Worm (Caenorhabditis elegans): ENCODE data around the gene srab-25.

The srab-25 gene

ce11 chrV:1734569-1734968 lies 6.4 kb downstream of the srab-25 start, which contains the start of gene str-160:
str-160 (plus strand) TSS chrV:1734869.
- no peak for TF ChIP-seq mcd-1 (GFP tag; IDR thresholded peaks at IDR 0.05)
- no peak for TF ChIP-seq ztf-3 (GFP tag; optimal IDR thresholded peaks at IDR 0.05)
- TF ChIP-seq lin-54 (GFP tag; optimal IDR thresholded peaks at IDR 0.05): no peak
- TF ChIP-seq F39B2.1 (GFP tag; IDR thresholded peaks at IDR 0.05): no peak
- TF ChIP-seq bed-1 (GFP tag; IDR thresholded peaks at IDR 0.05): no peak
- TF ChIP-seq unc-62 (GFP tag; optimal IDR thresholded peaks at IDR 0.05): no peak
- TF ChIP-seq sea-2 (GFP tag; IDR thresholded peaks at IDR 0.05): no peak
- TF ChIP-seq Y79H2A.3 (GFP tag; conservative IDR thresholded peaks at IDR 0.05): no peak
- no peak for TF ChIP-seq fkh-3 (tag; optimal IDR thresholded peaks at IDR 0.05)
- no peak for TF ChIP-seq ceh-100 (GFP tag; IDR thresholded peaks at IDR 0.05)
- no peak for TF ChIP-seq B0035.1 (tag; optimal IDR thresholded peaks at IDR 0.05)

DNA sequence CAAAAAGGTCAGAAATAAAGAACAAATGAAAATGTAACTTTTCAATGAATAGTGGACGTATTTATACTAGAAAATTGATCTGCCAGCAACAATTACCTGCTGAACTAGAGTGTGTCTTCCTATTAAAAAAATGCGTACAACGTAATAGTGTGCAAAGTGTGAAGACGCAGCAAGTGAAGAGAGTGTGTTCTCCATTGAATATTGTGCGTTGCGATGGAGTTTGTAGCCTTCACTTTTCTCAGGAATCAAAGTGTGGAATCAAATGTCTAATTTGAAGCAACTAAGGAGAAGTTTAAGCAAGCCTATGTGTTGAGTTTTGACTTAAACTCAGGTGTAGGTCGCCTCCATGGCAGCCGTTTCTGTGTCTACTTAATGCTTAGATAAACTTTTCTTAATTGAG lies 9.1 kb downstream of the srab-25 start, which contains the start of gene gst-21:
TSS of gene gst-21 (minus strand) at position 101 of the 400 bp plus-strand sequence.
- TF ChIP-seq him-1 (tag; optimal IDR thresholded peaks at IDR 0.05) (no peak), athp-1 (tag; optimal IDR thresholded peaks at IDR 0.05) (no peak), let-526 (GFP tag; IDR thresholded peaks at IDR 0.05) (no peak), ZK185.1 (tag; optimal IDR thresholded peaks at IDR 0.05; ENCODE audit: poor library complexity, severe bottlenecking) (no peak), pbrm-1 (GFP tag; IDR thresholded peaks at IDR 0.05) (no peak), tbx-9 (tag; optimal IDR thresholded peaks at IDR 0.05; ENCODE audit: borderline replicate concordance) (no peak), ccch-3 (GFP tag; optimal IDR thresholded peaks at IDR 0.05) (no peak), madf-10 (tag; optimal IDR thresholded peaks at IDR 0.05) (no peak), K12H6.12 (tag; optimal IDR thresholded peaks at IDR 0.05) (no peak)

DNA sequence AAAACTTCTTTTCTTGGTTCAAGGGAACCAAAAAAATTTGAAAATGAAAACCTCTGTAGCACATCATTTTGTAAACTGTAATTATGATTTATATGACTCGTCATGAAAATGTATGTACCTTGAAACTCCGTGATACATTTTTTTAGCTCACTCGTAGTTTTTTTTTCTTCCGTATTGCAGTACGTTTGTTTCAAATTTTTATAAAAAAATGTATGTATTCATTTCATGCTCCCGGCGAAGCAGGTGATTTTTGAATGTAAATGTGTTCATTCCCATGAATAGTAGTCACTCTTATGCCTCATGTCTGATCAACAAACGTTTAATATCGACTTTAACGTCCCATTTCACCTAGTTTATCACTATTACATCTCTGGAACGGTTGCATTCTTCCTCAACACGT lies 15.6 kb downstream of the srab-25 start, which contains the start of gene sri-27:
TSS of gene sri-27 (plus strand) at position 301 of the 400 bp plus-strand sequence.
- TF ChIP-seq egl-44 (GFP tag; IDR thresholded peaks at IDR 0.05) (no peak), cebp-2 (GFP tag; IDR thresholded peaks at IDR 0.05) (no peak), Y53G8AR.9 (GFP tag; conservative IDR thresholded peaks at IDR 0.05) (no peak), ztf-6 (GFP tag; IDR thresholded peaks at IDR 0.05) (no peak), egl-18 (GFP tag; IDR thresholded peaks at IDR 0.05) (no peak), madf-6 (GFP tag; IDR thresholded peaks at IDR 0.05) (no peak), Y95B8A.8 (GFP tag; IDR thresholded peaks at IDR 0.05) (no peak)

DNA sequence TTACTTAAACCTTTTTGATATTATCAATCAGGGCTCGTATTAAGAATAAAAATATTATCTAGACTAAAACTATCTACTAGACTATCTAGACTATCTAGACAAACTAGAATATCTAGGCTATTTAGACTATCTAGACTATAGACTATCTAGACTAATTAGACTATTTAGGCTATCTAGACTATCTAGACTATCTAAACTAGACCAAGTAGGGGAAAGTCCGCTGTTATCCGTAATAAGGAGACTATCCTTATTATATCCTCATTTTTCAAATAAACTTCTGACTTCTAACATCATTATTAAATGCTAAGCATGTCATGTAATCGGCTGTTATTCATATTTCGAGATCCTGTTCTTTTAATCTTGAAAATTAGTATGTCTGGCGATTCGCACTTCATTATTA lies 19.0 kb downstream of the srab-25 start, which contains the start of gene srw-101:
TSS of gene srw-101 (plus strand) at position 301 of the 400 bp plus-strand sequence.
- no peak for TF ChIP-seq F39B2.1 (GFP tag; IDR thresholded peaks at IDR 0.05)
- no peak for TF ChIP-seq ekl-4 (GFP tag; IDR thresholded peaks at IDR 0.05)
- no peak for TF ChIP-seq ZK185.1 (tag; optimal IDR thresholded peaks at IDR 0.05; ENCODE audit: poor library complexity, severe bottlenecking)
- TF ChIP-seq ceh-58 (GFP tag; IDR thresholded peaks at IDR 0.05): no peak
- no peak for TF ChIP-seq tbx-9 (tag; optimal IDR thresholded peaks at IDR 0.05; ENCODE audit: borderline replicate concordance)
- no peak for TF ChIP-seq ztf-18 (tag; optimal IDR thresholded peaks at IDR 0.05)
- TF ChIP-seq lin-40 (tag; optimal IDR thresholded peaks at IDR 0.05): no peak
- no peak for TF ChIP-seq F52B5.7 (tag; optimal IDR thresholded peaks at IDR 0.05)
- TF ChIP-seq cebp-1 (GFP tag; IDR thresholded peaks at IDR 0.05): no peak
- no peak for TF ChIP-seq cebp-1 (tag; optimal IDR thresholded peaks at IDR 0.05)
- TF ChIP-seq lsl-1 (GFP tag; optimal IDR thresholded peaks at IDR 0.05): no peak
- no peak for TF ChIP-seq die-1 (tag; optimal IDR thresholded peaks at IDR 0.05)
- no peak for TF ChIP-seq madf-6 (GFP tag; IDR thresholded peaks at IDR 0.05)
